Worm (Caenorhabditis elegans) whole organism, L1 larva: ENCODE data around the gene str-60.

Source experiments
- C04F5.9 ChIP-seq: sonication (generic microtip); optimal IDR thresholded peaks from 2 replicates; lab custom pipeline; 2016; ENCODE audit warnings: missing genetic modification characterization, missing compliant biosample characterization
- C16A3.4 ChIP-seq: fragments of 150-350 bp; optimal IDR thresholded peaks from 2 replicates; lab custom pipeline; 2014; ENCODE audit warnings: missing biosample characterization, missing genetic modification characterization
- C34B4.2 ChIP-seq: sonication (generic microtip); optimal IDR thresholded peaks from 2 replicates; lab custom pipeline; 2017; ENCODE audit warnings: mild to moderate bottlenecking, missing genetic modification characterization, missing compliant biosample characterization
- ceh-63 ChIP-seq: fragments of 200-800 bp; sonication (Bioruptor generic); optimal IDR thresholded peaks from 2 replicates; lab custom pipeline; 2018; ENCODE audit warnings: mild to moderate bottlenecking, missing genetic modification characterization, missing compliant biosample characterization
- ceh-8 ChIP-seq: fragments of 200-800 bp; sonication (Bioruptor generic); optimal IDR thresholded peaks from 2 replicates; lab custom pipeline; 2018; ENCODE audit warnings: mild to moderate bottlenecking, missing genetic modification characterization, moderate library complexity, missing compliant biosample characterization
- ceh-82 ChIP-seq, 3 experiments: fragments of 150-350 bp in 1 of 3; sonication (generic microtip) in 2 of 3; optimal IDR thresholded peaks; 2 replicates each; lab custom pipeline; 2014 to 2017; ENCODE audit warnings: missing biosample characterization in 3 of 3, missing genetic modification characterization in 3 of 3
- dsc-1 ChIP-seq: sonication (generic microtip); optimal IDR thresholded peaks from 2 replicates; lab custom pipeline; 2016; ENCODE audit warnings: mild to moderate bottlenecking, missing genetic modification characterization, missing compliant biosample characterization
- egl-13 ChIP-seq: sonication (generic microtip); optimal IDR thresholded peaks from 2 replicates; lab custom pipeline; 2016; ENCODE audit warnings: missing genotype, missing genetic modification reagents, missing genetic modification characterization, missing compliant biosample characterization
- elt-2 ChIP-seq: sonication (generic microtip); optimal IDR thresholded peaks from 2 replicates; lab custom pipeline; 2016; ENCODE audit warnings: missing genetic modification characterization, mild to moderate bottlenecking, inconsistent platforms, missing compliant biosample characterization, missing genetic modification reagents
- elt-3 ChIP-seq, 6 experiments: fragments of 150-350 bp in 1 of 6; sonication (generic microtip); optimal IDR thresholded peaks; 2 replicates each; lab custom pipeline; 2017 to 2018; ENCODE audit warnings: missing biosample characterization in 6 of 6, missing genetic modification characterization in 6 of 6, inconsistent platforms in 1 of 6
- ets-5 ChIP-seq: fragments of 200-800 bp; sonication (Bioruptor generic); IDR thresholded peaks from 2 replicates; pipeline ENCODE4 v1.3.6; 2022; ENCODE audit warnings: missing genetic modification characterization, missing compliant biosample characterization
- fkh-10 ChIP-seq: sonication (generic microtip); optimal IDR thresholded peaks from 2 replicates; lab custom pipeline; 2017; ENCODE audit warnings: missing biosample characterization, missing genetic modification reagents, missing genetic modification characterization
- fkh-4 ChIP-seq: sonication (generic microtip); optimal IDR thresholded peaks from 2 replicates; lab custom pipeline; 2016; ENCODE audit warnings: missing compliant biosample characterization, missing genetic modification characterization, borderline replicate concordance
- fkh-8 ChIP-seq: sonication (generic microtip); optimal IDR thresholded peaks from 2 replicates; lab custom pipeline; 2016; ENCODE audit warnings: mild to moderate bottlenecking, missing genetic modification characterization, missing compliant biosample characterization
- fos-1 ChIP-seq: fragments of 150-350 bp; optimal IDR thresholded peaks from 2 replicates; lab custom pipeline; 2014; ENCODE audit warnings: missing biosample characterization, missing genetic modification characterization
- grh-1 ChIP-seq: fragments of 200-800 bp; sonication (Bioruptor generic); IDR thresholded peaks from 2 replicates; pipeline ENCODE4 v1.3.6; 2022; ENCODE audit warnings: missing genetic modification reagents, missing genetic modification characterization, missing compliant biosample characterization
- hlh-4 ChIP-seq: sonication (generic microtip); optimal IDR thresholded peaks from 2 replicates; lab custom pipeline; 2016; ENCODE audit warnings: mild to moderate bottlenecking, missing genetic modification characterization, missing compliant biosample characterization
- hpl-2 ChIP-seq: fragments of 150-350 bp; optimal IDR thresholded peaks from 2 replicates; lab custom pipeline; 2014; ENCODE audit warnings: missing biosample characterization, missing genetic modification reagents, missing genetic modification characterization
- irx-1 ChIP-seq: sonication (generic microtip); optimal IDR thresholded peaks from 2 replicates; lab custom pipeline; 2016; ENCODE audit warnings: missing genetic modification characterization, missing compliant biosample characterization
- isw-1 ChIP-seq: fragments of 200-800 bp; sonication (Bioruptor generic); IDR thresholded peaks from 2 replicates; pipeline ENCODE4 v1.3.6; 2022; ENCODE audit warnings: missing genetic modification characterization, missing compliant biosample characterization
- lir-3 ChIP-seq: sonication (generic microtip); optimal IDR thresholded peaks from 2 replicates; lab custom pipeline; 2016; ENCODE audit warnings: mild to moderate bottlenecking, missing genetic modification characterization, moderate library complexity, missing compliant biosample characterization; ENCODE audit not compliant: poor library complexity
- lsy-2 ChIP-seq, 2 experiments: fragments of 150-350 bp; optimal IDR thresholded peaks; 2 replicates each; lab custom pipeline; 2014; ENCODE audit warnings: missing biosample characterization in 2 of 2, missing genetic modification characterization in 2 of 2
- mab-9 ChIP-seq: fragments of 200-800 bp; sonication (Bioruptor generic); IDR thresholded peaks from 2 replicates; pipeline ENCODE4 v1.3.6; 2022; ENCODE audit warnings: missing genetic modification reagents, missing genetic modification characterization, missing compliant biosample characterization
- mdl-1 ChIP-seq, 2 experiments: fragments of 150-350 bp; optimal IDR thresholded peaks; 2 replicates each; lab custom pipeline; 2014 to 2017; ENCODE audit warnings: missing biosample characterization in 2 of 2, missing genetic modification characterization in 2 of 2, inconsistent platforms in 1 of 2
- mef-2 ChIP-seq: fragments of 150-350 bp; optimal IDR thresholded peaks from 2 replicates; lab custom pipeline; 2014; ENCODE audit warnings: missing biosample characterization, missing genetic modification characterization
- mep-1 ChIP-seq: fragments of 150-350 bp; optimal IDR thresholded peaks from 2 replicates; lab custom pipeline; 2014; ENCODE audit warnings: missing biosample characterization, missing genetic modification characterization
- nhr-12 ChIP-seq: sonication (generic microtip); optimal IDR thresholded peaks from 2 replicates; lab custom pipeline; 2017; ENCODE audit warnings: missing biosample characterization, missing genetic modification characterization
- nhr-19 ChIP-seq: fragments of 200-800 bp; sonication (Bioruptor generic); conservative IDR thresholded peaks from 2 replicates; pipeline ENCODE4 v1.3.6; 2022; ENCODE audit warnings: missing genetic modification characterization, missing compliant biosample characterization
- nhr-20 ChIP-seq: sonication (generic microtip); optimal IDR thresholded peaks from 2 replicates; lab custom pipeline; 2016; ENCODE audit warnings: mild to moderate bottlenecking, missing genetic modification characterization, missing compliant biosample characterization
- nhr-237 ChIP-seq: fragments of 150-350 bp; optimal IDR thresholded peaks from 2 replicates; lab custom pipeline; 2014; ENCODE audit warnings: missing biosample characterization, missing genetic modification characterization
- nhr-71 ChIP-seq: sonication (generic microtip); optimal IDR thresholded peaks from 2 replicates; lab custom pipeline; 2016; ENCODE audit warnings: mild to moderate bottlenecking, missing genetic modification characterization, moderate library complexity, missing compliant biosample characterization
- nhr-76 ChIP-seq: sonication (generic microtip); optimal IDR thresholded peaks from 2 replicates; lab custom pipeline; 2017; ENCODE audit warnings: missing biosample characterization, missing genetic modification characterization
- nhr-77 ChIP-seq: fragments of 150-350 bp; optimal IDR thresholded peaks from 2 replicates; lab custom pipeline; 2014; ENCODE audit warnings: missing biosample characterization, missing genetic modification characterization
- nhr-85 ChIP-seq: sonication (generic microtip); peaks from one replicate; lab custom pipeline; 2016; ENCODE audit warnings: missing genetic modification characterization, inconsistent platforms, missing compliant biosample characterization
- pax-3 ChIP-seq: fragments of 200-800 bp; sonication (Bioruptor generic); optimal IDR thresholded peaks from 2 replicates; lab custom pipeline; 2018; ENCODE audit warnings: mild to moderate bottlenecking, missing genetic modification characterization, moderate library complexity, missing compliant biosample characterization
- rnt-1 ChIP-seq: sonication (generic microtip); optimal IDR thresholded peaks from 2 replicates; lab custom pipeline; 2016; ENCODE audit warnings: mild to moderate bottlenecking, missing genetic modification characterization, moderate library complexity, missing compliant biosample characterization
- snpc-4 ChIP-seq: fragments of 150-350 bp; optimal IDR thresholded peaks from 2 replicates; lab custom pipeline; 2014; ENCODE audit warnings: missing biosample characterization, missing genetic modification characterization
- sup-37 ChIP-seq: fragments of 200-800 bp; sonication (Bioruptor generic); optimal IDR thresholded peaks from 2 replicates; lab custom pipeline; 2018; ENCODE audit warnings: mild to moderate bottlenecking, missing genetic modification characterization, missing compliant biosample characterization
- unc-130 ChIP-seq: fragments of 150-350 bp; optimal IDR thresholded peaks from 2 replicates; lab custom pipeline; 2017; ENCODE audit warnings: missing biosample characterization, missing genetic modification characterization, inconsistent platforms
- unc-30 ChIP-seq: sonication (generic microtip); optimal IDR thresholded peaks from 2 replicates; lab custom pipeline; 2017; ENCODE audit warnings: missing biosample characterization, missing genetic modification characterization
- unc-86 ChIP-seq: sonication (generic microtip); optimal IDR thresholded peaks from 2 replicates; lab custom pipeline; 2016; ENCODE audit warnings: missing genetic modification characterization, missing compliant biosample characterization
- vab-15 ChIP-seq: sonication (generic microtip); optimal IDR thresholded peaks from 2 replicates; lab custom pipeline; 2017; ENCODE audit warnings: missing genotype, mild to moderate bottlenecking, missing genetic modification characterization, missing compliant biosample characterization
- xbp-1 ChIP-seq: sonication (generic microtip); optimal IDR thresholded peaks from 2 replicates; lab custom pipeline; 2016; ENCODE audit warnings: missing genetic modification characterization, missing compliant biosample characterization
- ztf-11 ChIP-seq, 2 experiments: sonication (generic microtip); optimal IDR thresholded peaks; 2 replicates each; lab custom pipeline; 2016 to 2017; ENCODE audit warnings: missing genetic modification characterization in 2 of 2, missing biosample characterization in 1 of 2, missing compliant biosample characterization in 1 of 2

str-60 gene

ce11 chrV:15873762-15874161 is 24.0 kb upstream of the str-60 start (continued):
- TF ChIP-seq nhr-12 (peak; percentile 12), rnt-1 (tag; lab: Kevin White, UChicago) (peak; percentile 78), nhr-237 (no peak), lsy-2 (tag; optimal IDR thresholded peaks at IDR 0.05; lab: Kevin White, UChicago) (peak; percentile 48 to 63), hlh-4 (tag; lab: Kevin White, UChicago) (no peak), nhr-19 (GFP tag; lab: Robert Waterston, UW) (peak; percentile 66), mef-2 (no peak), ets-5 (GFP tag; lab: Robert Waterston, UW) (no peak), sup-37 (GFP tag; lab: Kevin White, UChicago) (peak; percentile 22), irx-1 (tag; lab: Kevin White, UChicago) (peak; percentile 41), ceh-8 (peak; percentile 57), unc-86 (peak; percentile 52), fos-1 (peak; percentile 48), dsc-1 (tag; lab: Kevin White, UChicago) (peak; percentile 71), mab-9 (GFP tag; lab: Robert Waterston, UW) (peak; percentile 42; the same call in 1 of the 2 replicates), ceh-63 (GFP tag; lab: Kevin White, UChicago) (peak; percentile 7), C34B4.2 (tag; lab: Kevin White, UChicago) (no peak), fkh-8 (peak; percentile 86), hpl-2 (GFP tag; lab: Kevin White, UChicago) (peak; percentile 13), grh-1 (GFP tag; lab: Robert Waterston, UW) (peak; percentile 25; the same call in 1 of the 2 replicates), nhr-77 (tag; lab: Kevin White, UChicago) (peak; percentile 53), isw-1 (peak; percentile 38), ceh-82 (tag; optimal IDR thresholded peaks at IDR 0.05; lab: Kevin White, UChicago) (peak; percentile 22 to 85 (median 71)), mep-1 (tag; lab: Kevin White, UChicago) (peak; percentile 61), unc-130 (tag; lab: Kevin White, UChicago) (peak; percentile 35), nhr-20 (tag; lab: Kevin White, UChicago) (peak; percentile 75), xbp-1 (peak; percentile 64), fkh-10 (GFP tag; lab: Kevin White, UChicago) (peak; percentile 34), nhr-85 (peak; percentile 79), nhr-76 (tag; lab: Kevin White, UChicago) (no peak), nhr-71 (tag; lab: Kevin White, UChicago) (peak; percentile 76), fkh-4 (tag; lab: Kevin White, UChicago) (no peak), lir-3 (tag; lab: Kevin White, UChicago) (peak; percentile 8), mdl-1 (tag; optimal IDR thresholded peaks at IDR 0.05; lab: Kevin White, UChicago) (peak in 1 of 2 experiments; percentile 76), elt-3 (tag; optimal IDR thresholded peaks at IDR 0.05; lab: Kevin White, UChicago) (peak in 1 of 6 experiments; percentile 29), C16A3.4 (tag; lab: Kevin White, UChicago) (peak; percentile 78), ztf-11 (tag; optimal IDR thresholded peaks at IDR 0.05; lab: Kevin White, UChicago) (peak in 1 of 2 experiments; percentile 34), unc-30 (tag; lab: Kevin White, UChicago) (no peak), vab-15 (no peak), pax-3 (tag; lab: Kevin White, UChicago) (peak; percentile 58), elt-2 (peak; percentile 59), snpc-4 (tag; lab: Kevin White, UChicago) (peak; percentile 66), egl-13 (tag; lab: Kevin White, UChicago) (peak; percentile 52), C04F5.9 (tag; lab: Kevin White, UChicago) (no peak)
- TF ChIP-seq, all 84 proteins: peak for 48
